Worm (Caenorhabditis elegans) whole organism, L4/young adult: ENCODE data around the gene ain-1.

ENCODE experiments used
- W03F9.2 ChIP-seq: fragments of 150-350 bp; optimal IDR thresholded peaks from 2 replicates; lab custom pipeline; 2014; ENCODE audit warnings: missing biosample characterization, missing genetic modification characterization
- him-1 ChIP-seq: sonication (generic microtip); optimal IDR thresholded peaks from 2 replicates; lab custom pipeline; 2016; ENCODE audit warnings: missing genotype, missing genetic modification reagents, missing genetic modification characterization, missing compliant biosample characterization

DNA sequence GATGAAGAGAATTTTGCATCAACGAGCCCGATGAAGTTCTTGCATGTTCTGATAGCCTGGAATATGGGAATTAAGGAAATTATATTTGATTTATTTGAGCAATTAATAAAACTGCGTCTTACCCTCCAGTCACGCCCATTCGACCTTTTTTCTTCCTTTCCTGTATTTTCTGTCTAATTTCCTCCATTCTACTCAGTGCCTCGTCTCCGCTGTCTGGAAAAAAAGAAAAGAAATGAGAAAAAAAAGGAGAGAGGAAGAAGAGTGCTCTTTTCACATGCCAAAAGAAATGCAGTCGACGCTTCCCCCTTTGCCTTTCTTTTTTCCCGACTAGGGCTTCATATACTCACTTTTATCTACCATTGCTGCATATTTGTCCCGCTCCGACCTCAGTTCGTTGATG lies 9.2 kb upstream of the ain-1 start:
- no peak for TF ChIP-seq him-1 (tag; lab: Kevin White, UChicago)
- no peak for TF ChIP-seq W03F9.2 (tag; lab: Kevin White, UChicago)
